Worm (Caenorhabditis elegans) whole organism, L2 larva: Measurements from ENCODE around the gene F56D6.13.

ENCODE experiments used
- C34F6.9 ChIP-seq: fragments of 150-350 bp; optimal IDR thresholded peaks from 2 replicates; lab custom pipeline; 2014; ENCODE audit warnings: missing biosample characterization, missing genetic modification characterization
- F13H6.1 ChIP-seq: sonication (generic microtip); optimal IDR thresholded peaks from 2 replicates; lab custom pipeline; 2016; ENCODE audit warnings: missing genetic modification characterization, missing compliant biosample characterization
- R02D3.7 ChIP-seq: fragments of 150-350 bp; optimal IDR thresholded peaks from 2 replicates; lab custom pipeline; 2014; ENCODE audit warnings: missing biosample characterization, missing genetic modification characterization
- ZK546.5 ChIP-seq: sonication (generic microtip); optimal IDR thresholded peaks from 2 replicates; lab custom pipeline; 2017; ENCODE audit warnings: missing biosample characterization, missing genetic modification characterization
- alr-1 ChIP-seq: fragments of 150-350 bp; optimal IDR thresholded peaks from 2 replicates; lab custom pipeline; 2014; ENCODE audit warnings: missing biosample characterization, missing genetic modification characterization
- ama-1 ChIP-seq: fragments of 150-350 bp; optimal IDR thresholded peaks from 2 replicates; lab custom pipeline; 2018; ENCODE audit warnings: inconsistent platforms
- blmp-1 ChIP-seq: sonication (generic microtip); optimal IDR thresholded peaks from 2 replicates; lab custom pipeline; 2017; ENCODE audit warnings: missing genetic modification characterization, mild to moderate bottlenecking, missing compliant biosample characterization, antibody characterized with exemption, moderate library complexity; ENCODE audit not compliant: insufficient read depth
- ceh-16 ChIP-seq: fragments of 150-350 bp; optimal IDR thresholded peaks from 2 replicates; lab custom pipeline; 2014; ENCODE audit warnings: missing biosample characterization, missing genetic modification characterization
- ceh-82 ChIP-seq: fragments of 150-350 bp; optimal IDR thresholded peaks from 2 replicates; lab custom pipeline; 2014; ENCODE audit warnings: missing biosample characterization, missing genetic modification characterization
- crh-2 ChIP-seq: sonication (generic microtip); optimal IDR thresholded peaks from 2 replicates; lab custom pipeline; 2017; ENCODE audit warnings: missing biosample characterization, missing genetic modification characterization
- egl-27 ChIP-seq: sonication (generic microtip); optimal IDR thresholded peaks from 3 replicates; lab custom pipeline; 2017; ENCODE audit warnings: missing biosample characterization, missing genetic modification reagents, missing genetic modification characterization
- elt-1 ChIP-seq: fragments of 150-350 bp; optimal IDR thresholded peaks from 2 replicates; lab custom pipeline; 2014; ENCODE audit warnings: missing biosample characterization, missing genetic modification characterization
- fos-1 ChIP-seq: fragments of 150-350 bp; optimal IDR thresholded peaks from 2 replicates; lab custom pipeline; 2014; ENCODE audit warnings: missing biosample characterization, missing genetic modification characterization
- gmeb-1 ChIP-seq: fragments of 150-350 bp; optimal IDR thresholded peaks from 2 replicates; lab custom pipeline; 2014; ENCODE audit warnings: missing biosample characterization, missing genetic modification characterization
- lin-11 ChIP-seq: fragments of 150-350 bp; sonication (generic microtip); optimal IDR thresholded peaks from 2 replicates; lab custom pipeline; 2014; ENCODE audit warnings: missing biosample characterization, missing genetic modification characterization, inconsistent platforms, mixed read lengths
- lin-13 ChIP-seq: fragments of 150-350 bp; optimal IDR thresholded peaks from 2 replicates; lab custom pipeline; 2014; ENCODE audit warnings: missing biosample characterization, missing genetic modification reagents, missing genetic modification characterization
- lin-39 ChIP-seq: fragments of 150-350 bp; optimal IDR thresholded peaks from 2 replicates; lab custom pipeline; 2014; ENCODE audit warnings: missing biosample characterization, missing genetic modification reagents, missing genetic modification characterization
- lsy-2 ChIP-seq, 2 experiments: fragments of 150-350 bp in 1 of 2; sonication (generic microtip) in 1 of 2; optimal IDR thresholded peaks; 2 replicates each; lab custom pipeline; 2014 to 2017; ENCODE audit warnings: missing biosample characterization in 2 of 2, missing genetic modification characterization in 2 of 2
- mab-5 ChIP-seq: fragments of 150-350 bp; optimal IDR thresholded peaks from 2 replicates; lab custom pipeline; 2014; ENCODE audit warnings: missing biosample characterization, missing genetic modification characterization
- mbf-1 ChIP-seq: sonication (generic microtip); optimal IDR thresholded peaks from 2 replicates; lab custom pipeline; 2017; ENCODE audit warnings: missing biosample characterization, missing genetic modification characterization
- mdl-1 ChIP-seq, 2 experiments: fragments of 150-350 bp in 1 of 2; sonication (generic microtip) in 1 of 2; optimal IDR thresholded peaks; 2 replicates each; lab custom pipeline; 2017; ENCODE audit warnings: missing biosample characterization in 2 of 2, missing genetic modification characterization in 2 of 2
- nhr-11 ChIP-seq: fragments of 150-350 bp; optimal IDR thresholded peaks from 2 replicates; lab custom pipeline; 2014; ENCODE audit warnings: missing biosample characterization, missing genetic modification characterization
- nhr-21 ChIP-seq: fragments of 150-350 bp; optimal IDR thresholded peaks from 2 replicates; lab custom pipeline; 2014; ENCODE audit warnings: missing biosample characterization, missing genetic modification characterization
- nhr-23 ChIP-seq: fragments of 150-350 bp; optimal IDR thresholded peaks from 2 replicates; lab custom pipeline; 2014; ENCODE audit warnings: missing biosample characterization, missing genetic modification reagents, missing genetic modification characterization
- nhr-237 ChIP-seq: fragments of 150-350 bp; optimal IDR thresholded peaks from 2 replicates; lab custom pipeline; 2014; ENCODE audit warnings: missing biosample characterization, missing genetic modification characterization
- nhr-25 ChIP-seq: fragments of 150-350 bp; sonication (generic microtip); optimal IDR thresholded peaks from 3 replicates; lab custom pipeline; 2014; ENCODE audit warnings: missing biosample characterization, missing genetic modification characterization
- nhr-6 ChIP-seq: fragments of 150-350 bp; optimal IDR thresholded peaks from 2 replicates; lab custom pipeline; 2014; ENCODE audit warnings: missing biosample characterization, missing genetic modification characterization
- peb-1 ChIP-seq: fragments of 150-350 bp; optimal IDR thresholded peaks from 2 replicates; lab custom pipeline; 2014; ENCODE audit warnings: missing biosample characterization, missing genetic modification characterization
- sem-4 ChIP-seq: fragments of 150-350 bp; optimal IDR thresholded peaks from 2 replicates; lab custom pipeline; 2014; ENCODE audit warnings: missing biosample characterization, missing genetic modification reagents, missing genetic modification characterization
- sma-3 ChIP-seq: sonication (generic microtip); optimal IDR thresholded peaks from 2 replicates; lab custom pipeline; 2016; ENCODE audit warnings: missing genetic modification reagents, missing genetic modification characterization, missing compliant biosample characterization
- sma-9 ChIP-seq, 2 experiments: fragments of 150-350 bp in 1 of 2; sonication (generic microtip) in 1 of 2; optimal IDR thresholded peaks; 2 replicates each; lab custom pipeline; 2014 to 2016; ENCODE audit warnings: missing genetic modification characterization in 2 of 2, mild to moderate bottlenecking in 1 of 2, missing biosample characterization in 1 of 2, missing compliant biosample characterization in 1 of 2, missing genetic modification reagents in 1 of 2, moderate library complexity in 1 of 2
- snpc-4 ChIP-seq: fragments of 150-350 bp; optimal IDR thresholded peaks from 2 replicates; lab custom pipeline; 2014; ENCODE audit warnings: missing biosample characterization, missing genetic modification characterization
- unc-39 ChIP-seq: fragments of 150-350 bp; optimal IDR thresholded peaks from 2 replicates; lab custom pipeline; 2014; ENCODE audit warnings: missing biosample characterization, missing genetic modification characterization
- unc-55 ChIP-seq: fragments of 150-350 bp; sonication (generic microtip); optimal IDR thresholded peaks from 3 replicates; lab custom pipeline; 2014; ENCODE audit warnings: missing biosample characterization, missing genetic modification reagents, missing genetic modification characterization
- unc-62 ChIP-seq: fragments of 150-350 bp; optimal IDR thresholded peaks from 2 replicates; lab custom pipeline; 2014; ENCODE audit warnings: missing biosample characterization, missing genetic modification reagents, missing genetic modification characterization
- zag-1 ChIP-seq: fragments of 150-350 bp; optimal IDR thresholded peaks from 2 replicates; lab custom pipeline; 2014; ENCODE audit warnings: missing biosample characterization, missing genetic modification characterization
- ztf-11 ChIP-seq: sonication (generic microtip); optimal IDR thresholded peaks from 2 replicates; lab custom pipeline; 2017; ENCODE audit warnings: missing biosample characterization, missing genetic modification characterization

F56D6.13 gene

DNA sequence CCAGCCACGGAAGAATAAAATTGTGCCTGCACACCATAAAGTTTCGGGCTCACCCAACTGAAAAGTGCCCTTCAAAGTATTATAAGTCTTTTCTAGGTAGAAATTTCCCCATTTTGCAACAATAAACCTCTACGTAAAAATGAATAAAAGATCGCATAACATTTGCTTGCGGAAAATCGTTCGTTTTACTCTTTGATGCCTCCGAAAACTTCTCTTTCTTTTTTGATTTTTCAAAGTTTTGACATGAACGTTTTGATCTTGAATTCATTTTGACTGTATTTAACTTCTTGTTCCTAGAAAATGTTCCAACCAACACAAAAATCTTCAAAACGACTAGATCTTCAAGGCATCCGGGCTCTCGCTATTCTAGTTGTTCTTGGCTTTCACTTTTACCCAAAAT is 20.3 kb upstream of the F56D6.13 start, which contains the start of gene oac-21:
Gene oac-21, plus strand, starts transcription at position 301 of the 400 bp plus-strand sequence.
- no peak for TF ChIP-seq blmp-1 (tag; lab: Kevin White, UChicago)
- no peak for TF ChIP-seq ztf-11 (tag; lab: Kevin White, UChicago)
- TF ChIP-seq sma-9 (GFP tag; optimal IDR thresholded peaks at IDR 0.05; lab: Kevin White, UChicago), result no peak
- TF ChIP-seq sma-9 (tag; optimal IDR thresholded peaks at IDR 0.05; lab: Kevin White, UChicago), result no peak
- no peak for TF ChIP-seq unc-55 (GFP tag; lab: Kevin White, UChicago)
- no peak for TF ChIP-seq crh-2 (tag; lab: Kevin White, UChicago)
- no peak for TF ChIP-seq sma-3 (GFP tag; lab: Kevin White, UChicago)
- no peak for TF ChIP-seq nhr-11 (tag; lab: Kevin White, UChicago)
- no peak for TF ChIP-seq nhr-21 (tag; lab: Kevin White, UChicago)
- TF ChIP-seq lin-11 (tag; lab: Kevin White, UChicago), result no peak
- TF ChIP-seq zag-1 (tag; lab: Kevin White, UChicago), result no peak
- no peak for TF ChIP-seq gmeb-1 (tag; lab: Kevin White, UChicago)
- no peak for TF ChIP-seq nhr-25
- TF ChIP-seq C34F6.9 (tag; lab: Kevin White, UChicago), result no peak
- no peak for TF ChIP-seq mbf-1 (tag; lab: Kevin White, UChicago)
- no peak for TF ChIP-seq elt-1 (tag; lab: Kevin White, UChicago)
- TF ChIP-seq lsy-2 (tag; optimal IDR thresholded peaks at IDR 0.05; lab: Kevin White, UChicago), result no peak
- TF ChIP-seq unc-39 (tag; lab: Kevin White, UChicago), result no peak
- TF ChIP-seq egl-27 (tag; lab: Kevin White, UChicago), result no peak
- no peak for TF ChIP-seq lin-13 (GFP tag; lab: Kevin White, UChicago)
- TF ChIP-seq, all 48 proteins: peak for 0

DNA sequence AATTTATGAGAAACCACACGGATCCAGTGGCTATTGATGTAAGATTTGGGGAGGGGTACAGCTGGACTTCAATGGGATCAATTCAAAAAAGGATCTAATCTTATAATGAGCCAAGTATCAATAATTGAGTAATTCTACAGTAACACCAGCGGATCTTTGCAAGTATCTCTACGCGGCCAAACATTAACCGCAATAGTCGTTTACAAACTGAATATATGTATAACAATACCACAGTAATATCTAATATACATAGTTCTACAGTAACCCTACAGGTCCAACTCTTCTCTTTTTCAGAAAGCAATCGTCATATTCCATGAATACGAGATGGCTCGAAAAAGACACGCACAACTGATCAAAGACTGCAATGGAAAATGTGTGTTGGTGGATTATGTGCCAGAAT is 17.2 kb upstream of the F56D6.13 start, which contains the start of gene F56D6.9:
Gene F56D6.9, plus strand, starts transcription at position 301 of the 400 bp plus-strand sequence.
- no peak for TF ChIP-seq fos-1 (tag; lab: Kevin White, UChicago)
- no peak for TF ChIP-seq lin-39 (tag; lab: Kevin White, UChicago)
- TF ChIP-seq R02D3.7 (tag; lab: Kevin White, UChicago), result no peak
- TF ChIP-seq crh-2 (tag; lab: Kevin White, UChicago), result no peak
- no peak for TF ChIP-seq C34F6.9 (tag; lab: Kevin White, UChicago)

- TF ChIP-seq unc-55 (GFP tag; lab: Kevin White, UChicago), result no peak
- no peak for TF ChIP-seq ZK546.5
- TF ChIP-seq R02D3.7 (tag; lab: Kevin White, UChicago), result no peak
- no peak for TF ChIP-seq unc-62
- TF ChIP-seq ceh-16, result no peak
- no peak for TF ChIP-seq C34F6.9 (tag; lab: Kevin White, UChicago)
- no peak for TF ChIP-seq lin-39 (tag; lab: Kevin White, UChicago)
- no peak for TF ChIP-seq ama-1 (lab: Kevin White, UChicago)
- no peak for TF ChIP-seq lin-13 (GFP tag; lab: Kevin White, UChicago)
- TF ChIP-seq sma-9 (GFP tag; optimal IDR thresholded peaks at IDR 0.05; lab: Kevin White, UChicago), result no peak
- no peak for TF ChIP-seq sma-9 (tag; optimal IDR thresholded peaks at IDR 0.05; lab: Kevin White, UChicago)
- TF ChIP-seq F13H6.1 (tag; lab: Kevin White, UChicago), result no peak
- no peak for TF ChIP-seq elt-1 (tag; lab: Kevin White, UChicago)
- no peak for TF ChIP-seq sma-3 (GFP tag; lab: Kevin White, UChicago)
- TF ChIP-seq snpc-4 (tag; lab: Kevin White, UChicago), result no peak
- TF ChIP-seq mab-5 (tag; lab: Kevin White, UChicago), result no peak
- no peak for TF ChIP-seq gmeb-1 (tag; lab: Kevin White, UChicago)
- TF ChIP-seq nhr-23 (tag; lab: Kevin White, UChicago), result no peak
Measured at ce11 chrIV:3894004-3894480, 15.2 kb upstream of the F56D6.13 start, which contains the start of gene F56D6.8. Gene F56D6.8 (minus strand): TSS chrIV:3894430.

DNA sequence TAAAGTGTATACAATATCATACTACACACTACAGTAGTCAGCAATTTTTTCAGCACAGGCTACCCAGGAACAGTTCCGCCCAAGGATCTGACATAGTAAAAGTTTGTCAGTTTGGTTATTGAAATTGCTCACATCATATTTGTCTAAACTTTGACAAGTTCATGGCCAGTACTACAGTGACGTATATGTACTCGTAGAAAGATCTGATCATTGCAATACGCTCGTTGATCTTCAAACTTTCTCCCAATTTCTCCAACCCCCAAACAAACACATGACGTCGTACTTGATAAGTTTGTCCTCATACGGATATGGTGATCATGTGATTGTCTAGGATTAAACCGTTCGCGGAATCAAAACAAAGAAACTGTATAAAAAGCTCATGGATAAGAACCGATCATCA is 14.4 kb upstream of the F56D6.13 start, which contains the start of gene dct-8:
Gene dct-8, plus strand, starts transcription at position 301 of the 400 bp plus-strand sequence.
- TF ChIP-seq sma-9 (GFP tag; optimal IDR thresholded peaks at IDR 0.05; lab: Kevin White, UChicago), result no peak
- TF ChIP-seq sma-9 (tag; optimal IDR thresholded peaks at IDR 0.05; lab: Kevin White, UChicago), result no peak
- no peak for TF ChIP-seq sem-4 (tag; lab: Kevin White, UChicago)
- no peak for TF ChIP-seq mab-5 (tag; lab: Kevin White, UChicago)
- no peak for TF ChIP-seq unc-55 (GFP tag; lab: Kevin White, UChicago)
- no peak for TF ChIP-seq nhr-237 (tag; lab: Kevin White, UChicago)
- TF ChIP-seq mdl-1 (tag; optimal IDR thresholded peaks at IDR 0.05; lab: Kevin White, UChicago), result no peak
- TF ChIP-seq ztf-11 (tag; lab: Kevin White, UChicago), result no peak
- TF ChIP-seq ceh-16, result no peak
- no peak for TF ChIP-seq lsy-2 (tag; optimal IDR thresholded peaks at IDR 0.05; lab: Kevin White, UChicago)
- TF ChIP-seq ceh-82 (tag; lab: Kevin White, UChicago), result no peak
- TF ChIP-seq alr-1 (tag; lab: Kevin White, UChicago), result no peak
- TF ChIP-seq lin-39 (tag; lab: Kevin White, UChicago), result no peak
- no peak for TF ChIP-seq lin-13 (GFP tag; lab: Kevin White, UChicago)
- TF ChIP-seq unc-39 (tag; lab: Kevin White, UChicago), result no peak
- TF ChIP-seq nhr-6 (tag; lab: Kevin White, UChicago), result no peak
- TF ChIP-seq peb-1 (tag; lab: Kevin White, UChicago), result no peak
- TF ChIP-seq ama-1 (lab: Kevin White, UChicago), result no peak
